Worm (Caenorhabditis elegans) whole organism, early embryonic: ENCODE measurements around the gene mks-3.

Experiments
- B0310.2 ChIP-seq: sonication (generic microtip); optimal IDR thresholded peaks from 2 replicates; lab custom pipeline; 2016; ENCODE audit warnings: mild to moderate bottlenecking, missing genetic modification characterization, missing compliant biosample characterization
- F13C5.2 ChIP-seq: sonication (generic microtip); optimal IDR thresholded peaks from 2 replicates; lab custom pipeline; 2017; ENCODE audit warnings: mild to moderate bottlenecking, missing genetic modification characterization, inconsistent platforms, missing compliant biosample characterization
- aly-1 ChIP-seq: sonication (generic microtip); optimal IDR thresholded peaks from 2 replicates; lab custom pipeline; 2016; ENCODE audit warnings: missing genetic modification characterization, missing compliant biosample characterization
- ama-1 ChIP-seq: fragments of 150-350 bp; optimal IDR thresholded peaks from 2 replicates; lab custom pipeline; 2014
- ceh-13 ChIP-seq: fragments of 200-800 bp; sonication (Bioruptor generic); optimal IDR thresholded peaks from 2 replicates; lab custom pipeline; 2018; ENCODE audit warnings: mild to moderate bottlenecking, missing genetic modification characterization, missing compliant biosample characterization
- ceh-36 ChIP-seq: sonication (generic microtip); optimal IDR thresholded peaks from 2 replicates; lab custom pipeline; 2016; ENCODE audit warnings: missing genetic modification characterization, inconsistent platforms, missing compliant biosample characterization
- ets-7 ChIP-seq: sonication (generic microtip); optimal IDR thresholded peaks from 2 replicates; lab custom pipeline; 2016; ENCODE audit warnings: missing genotype, missing genetic modification characterization, missing compliant biosample characterization
- flt-1 ChIP-seq: fragments of 200-800 bp; sonication (Bioruptor generic); IDR thresholded peaks from 2 replicates; pipeline ENCODE4 v1.3.6; 2022; ENCODE audit warnings: missing genetic modification characterization, missing compliant biosample characterization
- hmg-4 ChIP-seq: fragments of 200-800 bp; sonication (Bioruptor generic); optimal IDR thresholded peaks from 2 replicates; lab custom pipeline; 2018; ENCODE audit warnings: mild to moderate bottlenecking, missing genetic modification characterization, missing compliant biosample characterization
- pes-1 ChIP-seq: fragments of 200-800 bp; sonication (Bioruptor generic); IDR thresholded peaks from 2 replicates; pipeline ENCODE4 v1.3.6; 2022; ENCODE audit warnings: missing genetic modification reagents, missing genetic modification characterization, missing compliant biosample characterization
- scrt-1 ChIP-seq: fragments of 200-800 bp; sonication (Bioruptor generic); IDR thresholded peaks from 2 replicates; pipeline ENCODE4 v1.3.6; 2022; ENCODE audit warnings: missing genetic modification characterization, missing compliant biosample characterization
- tbx-37 ChIP-seq: fragments of 200-800 bp; sonication (Bioruptor generic); conservative IDR thresholded peaks from 2 replicates; pipeline ENCODE4 v1.3.6; 2022; ENCODE audit warnings: missing genetic modification reagents, missing genetic modification characterization, missing compliant biosample characterization

mks-3 gene

DNA sequence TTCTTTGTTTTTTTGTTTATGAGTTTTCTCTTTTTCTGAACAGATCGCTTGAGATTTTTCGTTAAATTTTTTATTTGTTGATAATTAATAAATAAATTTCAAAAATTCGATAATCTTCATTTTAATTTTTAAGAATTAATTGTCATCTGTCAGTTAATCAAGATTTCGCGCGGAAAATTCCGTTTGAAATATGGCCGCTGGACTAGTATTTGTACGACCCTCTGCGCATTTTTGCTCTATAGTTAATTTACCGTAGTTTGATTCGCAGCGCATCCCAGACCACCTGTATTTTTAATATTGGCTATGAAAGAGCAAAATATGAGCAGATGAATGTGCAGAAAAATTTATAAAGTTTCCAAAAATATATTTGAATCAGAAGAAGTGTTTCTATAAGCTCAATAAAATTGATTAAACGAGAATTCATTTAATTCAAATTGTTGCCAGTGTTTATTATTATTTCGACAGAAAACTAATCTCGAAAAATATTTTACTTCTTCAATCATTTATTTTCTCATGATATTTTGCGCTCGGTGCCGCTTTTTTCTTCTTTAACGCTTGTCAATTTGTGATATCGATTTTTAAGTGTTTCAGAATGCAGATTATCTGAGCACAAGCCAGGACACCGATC is 45.7 kb downstream of the mks-3 start, which contains the start of gene nfi-1:
Gene nfi-1, plus strand, starts transcription at position 578 of the 628 bp plus-strand sequence.
- TF ChIP-seq B0310.2 (tag; lab: Kevin White, UChicago) (no peak), ceh-13 (GFP tag; lab: Kevin White, UChicago) (no peak), pes-1 (GFP tag; lab: Robert Waterston, UW) (no peak)

DNA sequence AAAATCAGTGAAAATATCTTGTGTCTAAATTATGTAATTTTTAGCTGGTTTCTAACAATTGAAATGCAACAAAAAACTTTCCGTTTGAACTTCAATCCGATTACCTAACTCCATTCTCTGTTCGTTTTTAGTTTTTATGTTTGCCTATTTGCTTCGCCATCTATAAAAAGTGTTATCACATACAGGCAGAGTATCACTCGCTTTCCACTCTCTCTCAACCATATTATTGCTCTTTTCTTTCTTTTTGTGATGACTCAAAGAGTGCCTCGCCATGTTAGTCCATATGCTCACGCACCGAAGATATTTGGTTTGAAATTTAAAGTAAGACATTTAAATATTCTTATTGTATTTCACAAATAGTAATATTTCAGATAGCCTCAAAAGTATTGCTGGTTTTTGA is 48.5 kb downstream of the mks-3 start, which contains the start of gene ZK1290.13:
Gene ZK1290.13, plus strand, starts transcription at position 73 of the 400 bp plus-strand sequence.
- TF ChIP-seq hmg-4 (GFP tag; lab: Kevin White, UChicago) (no peak), ets-7 (no peak), flt-1 (GFP tag; lab: Robert Waterston, UW) (no peak), pes-1 (GFP tag; lab: Robert Waterston, UW) (no peak), scrt-1 (no peak), tbx-37 (GFP tag; lab: Robert Waterston, UW) (no peak)

DNA sequence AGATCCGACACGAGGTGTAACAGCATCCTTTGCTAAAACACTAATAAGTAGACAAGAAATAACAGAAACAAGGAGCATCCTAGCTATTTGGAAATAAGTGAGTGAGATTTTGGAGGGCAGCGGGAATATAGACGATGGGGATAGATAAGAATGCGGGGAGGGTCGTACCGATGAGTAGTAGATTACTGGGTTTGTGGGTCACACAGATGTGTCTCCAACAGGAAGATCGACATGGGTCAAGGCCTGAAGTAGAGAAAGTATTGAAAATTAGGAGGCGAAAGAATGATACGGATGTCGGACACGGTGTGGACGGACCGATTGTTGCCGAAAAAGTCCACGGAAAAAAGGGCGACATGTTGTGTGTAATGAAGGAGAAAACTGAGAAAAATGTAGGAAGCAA is 49.1 kb downstream of the mks-3 start, which contains the start of gene wrt-10:
Gene wrt-10, minus strand, starts transcription at position 195 of the 400 bp plus-strand sequence.
- TF ChIP-seq pes-1 (GFP tag; lab: Robert Waterston, UW) (no peak), ceh-36 (no peak), aly-1 (no peak), ceh-13 (GFP tag; lab: Kevin White, UChicago) (no peak), F13C5.2 (tag; lab: Kevin White, UChicago) (no peak)

DNA sequence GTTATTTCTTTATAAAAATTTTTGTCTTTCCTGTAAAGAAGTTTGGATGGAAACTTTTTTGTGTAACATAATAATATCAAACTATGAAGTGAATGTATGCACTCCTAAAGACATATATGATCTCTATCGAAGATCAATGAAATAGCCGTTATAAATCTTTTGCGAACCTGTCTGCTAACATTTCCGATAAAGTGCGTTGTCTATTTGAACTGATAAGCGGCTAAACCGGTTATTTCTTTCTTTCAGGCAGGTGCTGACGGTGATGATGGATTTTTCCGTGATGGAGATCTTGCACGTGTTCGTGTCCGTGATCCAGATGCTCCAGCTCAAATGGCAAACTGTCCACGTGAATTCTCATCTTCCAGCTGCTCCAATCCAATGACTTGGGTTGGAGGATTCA is 52.0 kb downstream of the mks-3 start:
- no peak for TF ChIP-seq B0310.2 (tag; lab: Kevin White, UChicago)

DNA sequence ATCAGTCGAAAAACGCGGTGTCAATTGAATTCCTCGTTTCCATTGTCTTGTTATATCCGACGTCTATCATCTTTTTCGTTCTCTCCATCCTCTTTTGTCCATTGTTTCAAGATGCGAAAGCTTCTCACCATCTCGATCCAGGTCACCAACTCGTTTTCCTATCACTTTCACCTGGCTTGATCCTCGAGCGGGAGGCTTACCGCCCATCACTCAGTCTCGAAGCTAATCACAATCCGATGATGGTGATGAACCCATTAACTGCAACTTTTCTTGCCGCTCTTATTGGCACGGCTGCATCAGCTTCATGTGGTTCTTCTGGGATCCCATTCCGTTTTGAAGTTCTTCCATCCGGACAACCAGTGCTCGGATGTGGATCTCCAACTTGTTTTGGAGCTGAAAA is 52.5 kb downstream of the mks-3 start, which contains the start of gene wrt-1:
Gene wrt-1, plus strand, starts transcription at position 53 of the 400 bp plus-strand sequence.
- no peak for TF ChIP-seq pes-1 (GFP tag; lab: Robert Waterston, UW)
- no peak for TF ChIP-seq ceh-36
- TF ChIP-seq flt-1 (GFP tag; lab: Robert Waterston, UW), result no peak
- TF ChIP-seq ama-1 (lab: Kevin White, UChicago), result no peak
- TF ChIP-seq hmg-4 (GFP tag; lab: Kevin White, UChicago), result no peak
